Fruit fly (Drosophila melanogaster): ENCODE data around the gene CG11357.

dm6 chr3L:4554216-4554615, 12.4 kb downstream of the CG11357 start:
- no peak for TF ChIP-seq CG8478 (optimal IDR thresholded peaks at IDR 0.05)
- TF ChIP-seq EcR (GFP tag; optimal IDR thresholded peaks at IDR 0.05) = no peak
- no peak for TF ChIP-seq psq (optimal IDR thresholded peaks at IDR 0.05)
- TF ChIP-seq usp (GFP tag; optimal IDR thresholded peaks at IDR 0.05) = no peak
- no peak for TF ChIP-seq pan (optimal IDR thresholded peaks at IDR 0.05)

All from whole organism.